Fruit fly (Drosophila melanogaster) whole organism, prepupa: Measurements from ENCODE around the gene Hr96.

ENCODE experiments used
- CG10631 ChIP-seq: fragments of 200-800 bp; sonication (Bioruptor generic); optimal IDR thresholded peaks from 2 replicates; lab custom pipeline; 2016; ENCODE audit warnings: missing biosample characterization, missing genetic modification characterization
- CG11294 ChIP-seq: fragments of 200-800 bp; sonication (Bioruptor generic); IDR thresholded peaks from 2 replicates; pipeline ENCODE4 v1.3.6; 2022; ENCODE audit warnings: missing biosample characterization, missing genetic modification characterization
- CG11762 ChIP-seq: fragments of 200-800 bp; sonication (Bioruptor generic); optimal IDR thresholded peaks from 3 replicates; lab custom pipeline; 2016; ENCODE audit warnings: missing biosample characterization, missing genetic modification characterization; ENCODE audit not compliant: insufficient read depth
- CG15336 ChIP-seq: fragments of 200-800 bp; sonication (Bioruptor generic); IDR thresholded peaks from 2 replicates; pipeline ENCODE4 v1.3.6; 2022; ENCODE audit warnings: missing biosample characterization, missing genetic modification characterization
- CG1621 ChIP-seq: fragments of 200-800 bp; sonication (Bioruptor generic); optimal IDR thresholded peaks from 3 replicates; lab custom pipeline; 2018; ENCODE audit warnings: missing biosample characterization, mild to moderate bottlenecking, missing genetic modification characterization
- CG16779 ChIP-seq: fragments of 200-800 bp; sonication (Bioruptor generic); optimal IDR thresholded peaks from 3 replicates; lab custom pipeline; 2017; ENCODE audit warnings: missing biosample characterization, mild to moderate bottlenecking, missing genetic modification characterization
- CG3032 ChIP-seq: fragments of 200-800 bp; optimal IDR thresholded peaks from 2 replicates; lab custom pipeline; 2019; ENCODE audit warnings: missing biosample characterization, mild to moderate bottlenecking, missing genetic modification characterization, moderate library complexity
- CG31627 ChIP-seq: fragments of 200-800 bp; sonication (Bioruptor generic); optimal IDR thresholded peaks from 3 replicates; lab custom pipeline; 2016; ENCODE audit warnings: missing biosample characterization, missing genetic modification characterization
- CG34406 ChIP-seq: fragments of 200-800 bp; sonication (Bioruptor generic); optimal IDR thresholded peaks from 3 replicates; lab custom pipeline; 2016; ENCODE audit warnings: missing biosample characterization, missing genetic modification characterization
- CG3919 ChIP-seq: fragments of 200-800 bp; sonication (Bioruptor generic); optimal IDR thresholded peaks from 3 replicates; lab custom pipeline; 2016; ENCODE audit warnings: missing biosample characterization, missing genetic modification characterization
- CG6163 ChIP-seq: fragments of 200-800 bp; sonication (Bioruptor generic); IDR thresholded peaks from 3 replicates; pipeline ENCODE4 v1.3.6; 2022; ENCODE audit warnings: missing biosample characterization, missing genetic modification characterization
- CG6276 ChIP-seq: fragments of 200-800 bp; sonication (Bioruptor generic); optimal IDR thresholded peaks from 2 replicates; lab custom pipeline; 2017; ENCODE audit warnings: missing biosample characterization, mild to moderate bottlenecking, missing genetic modification characterization
- CG6792 ChIP-seq: fragments of 200-800 bp; sonication (Bioruptor generic); optimal IDR thresholded peaks from 3 replicates; lab custom pipeline; 2016; ENCODE audit warnings: missing biosample characterization, missing genetic modification characterization
- CG6808 ChIP-seq: fragments of 200-800 bp; sonication (Bioruptor generic); optimal IDR thresholded peaks from 3 replicates; lab custom pipeline; 2017; ENCODE audit warnings: missing biosample characterization, missing genetic modification characterization, mild to moderate bottlenecking, moderate library complexity, missing genetic modification reagents
- CG6854 ChIP-seq: fragments of 200-800 bp; sonication (Bioruptor generic); optimal IDR thresholded peaks from 2 replicates; lab custom pipeline; 2017; ENCODE audit warnings: missing biosample characterization, mild to moderate bottlenecking, missing genetic modification characterization
- CG7368 ChIP-seq: fragments of 200-800 bp; sonication (Bioruptor generic); optimal IDR thresholded peaks from 3 replicates; lab custom pipeline; 2016; ENCODE audit warnings: missing biosample characterization, missing genetic modification characterization
- CG8119 ChIP-seq: fragments of 200-800 bp; sonication (Bioruptor generic); IDR thresholded peaks from 3 replicates; pipeline ENCODE4 v1.3.6; 2022; ENCODE audit warnings: missing biosample characterization, missing genetic modification characterization
- CG8319 ChIP-seq: fragments of 200-800 bp; sonication (Bioruptor generic); optimal IDR thresholded peaks from 3 replicates; lab custom pipeline; 2016; ENCODE audit warnings: missing biosample characterization, missing genetic modification characterization
- CG8632 ChIP-seq: fragments of 200-800 bp; sonication (Bioruptor generic); optimal IDR thresholded peaks from 3 replicates; lab custom pipeline; 2016; ENCODE audit warnings: missing biosample characterization, missing genetic modification characterization
- CG9139 ChIP-seq: fragments of 200-800 bp; sonication (Bioruptor generic); optimal IDR thresholded peaks from 3 replicates; lab custom pipeline; 2017; ENCODE audit warnings: missing biosample characterization, mild to moderate bottlenecking, missing genetic modification characterization
- Eip78C ChIP-seq: fragments of 200-800 bp; sonication (Bioruptor generic); peaks from one replicate; lab custom pipeline; 2016; ENCODE audit warnings: missing biosample characterization, missing genetic modification characterization
- Eip93F ChIP-seq: fragments of 200-800 bp; sonication (Bioruptor generic); optimal IDR thresholded peaks from 2 replicates; lab custom pipeline; 2016; ENCODE audit warnings: missing biosample characterization, mild to moderate bottlenecking, missing genetic modification characterization
- Ets96B ChIP-seq: fragments of 200-800 bp; optimal IDR thresholded peaks from 2 replicates; lab custom pipeline; 2019; ENCODE audit warnings: missing biosample characterization, mild to moderate bottlenecking, missing genetic modification characterization, moderate library complexity
- Gug ChIP-seq: fragments of 200-800 bp; sonication (Bioruptor generic); IDR thresholded peaks from 2 replicates; pipeline ENCODE4 v1.3.6; 2022; ENCODE audit warnings: missing biosample characterization, missing genetic modification characterization
- Hr4 ChIP-seq: fragments of 200-800 bp; sonication (Bioruptor generic); optimal IDR thresholded peaks from 3 replicates; lab custom pipeline; 2016; ENCODE audit warnings: missing biosample characterization, missing genetic modification characterization
- Lpt ChIP-seq: fragments of 200-800 bp; sonication (Bioruptor generic); optimal IDR thresholded peaks from 3 replicates; lab custom pipeline; 2016; ENCODE audit warnings: missing biosample characterization, missing genetic modification characterization
- Met ChIP-seq: fragments of 200-800 bp; sonication (Bioruptor generic); optimal IDR thresholded peaks from 3 replicates; lab custom pipeline; 2016; ENCODE audit warnings: missing biosample characterization, missing genetic modification characterization
- OdsH ChIP-seq: fragments of 200-800 bp; sonication (Bioruptor generic); optimal IDR thresholded peaks from 3 replicates; lab custom pipeline; 2016; ENCODE audit warnings: missing biosample characterization, missing genetic modification characterization
- Smox ChIP-seq: fragments of 200-800 bp; sonication (Bioruptor generic); optimal IDR thresholded peaks from 3 replicates; lab custom pipeline; 2016; ENCODE audit warnings: missing biosample characterization, missing genetic modification characterization
- Sox102F ChIP-seq: fragments of 200-800 bp; sonication (Bioruptor generic); optimal IDR thresholded peaks from 2 replicates; lab custom pipeline; 2016; ENCODE audit warnings: missing biosample characterization, mild to moderate bottlenecking, missing genetic modification characterization
- Sox14 ChIP-seq: fragments of 200-800 bp; sonication (Bioruptor generic); optimal IDR thresholded peaks from 3 replicates; lab custom pipeline; 2016; ENCODE audit warnings: missing biosample characterization, missing genetic modification characterization
- Sox15 ChIP-seq: fragments of 200-800 bp; sonication (Bioruptor generic); optimal IDR thresholded peaks from 3 replicates; lab custom pipeline; 2016; ENCODE audit warnings: missing biosample characterization, missing genetic modification characterization
- achi ChIP-seq: fragments of 200-800 bp; sonication (Bioruptor generic); optimal IDR thresholded peaks from 3 replicates; lab custom pipeline; 2016; ENCODE audit warnings: missing biosample characterization, missing genetic modification characterization
- acj6 ChIP-seq: fragments of 200-800 bp; sonication (Bioruptor generic); optimal IDR thresholded peaks from 3 replicates; lab custom pipeline; 2016; ENCODE audit warnings: missing biosample characterization, missing genetic modification characterization
- dac ChIP-seq: fragments of 200-800 bp; sonication (Bioruptor generic); optimal IDR thresholded peaks from 2 replicates; lab custom pipeline; 2017; ENCODE audit warnings: missing biosample characterization, mild to moderate bottlenecking, missing genetic modification characterization
- eg ChIP-seq: fragments of 200-800 bp; sonication (Bioruptor generic); IDR thresholded peaks from 3 replicates; pipeline ENCODE4 v1.3.6; 2022; ENCODE audit warnings: missing biosample characterization, missing genetic modification characterization
- esn ChIP-seq: fragments of 200-800 bp; sonication (Bioruptor generic); optimal IDR thresholded peaks from 2 replicates; lab custom pipeline; 2016; ENCODE audit warnings: missing biosample characterization, mild to moderate bottlenecking, missing genetic modification characterization, moderate library complexity
- fkh ChIP-seq: fragments of 200-800 bp; sonication (Bioruptor generic); optimal IDR thresholded peaks from 3 replicates; lab custom pipeline; 2017; ENCODE audit warnings: missing biosample characterization, mild to moderate bottlenecking, missing genetic modification characterization, moderate library complexity
- lz ChIP-seq: fragments of 200-800 bp; sonication (Bioruptor generic); optimal IDR thresholded peaks from 3 replicates; lab custom pipeline; 2016; ENCODE audit warnings: missing biosample characterization, missing genetic modification characterization
- pdm3 ChIP-seq: fragments of 200-800 bp; sonication (Bioruptor generic); optimal IDR thresholded peaks from 3 replicates; lab custom pipeline; 2016; ENCODE audit warnings: missing biosample characterization, missing genetic modification characterization
- salr ChIP-seq, 2 experiments: fragments of 200-800 bp; sonication (Bioruptor generic); optimal IDR thresholded peaks; 3 replicates each; lab custom pipeline; 2016 to 2018; ENCODE audit warnings: missing biosample characterization in 2 of 2, missing genetic modification characterization in 2 of 2, mild to moderate bottlenecking in 1 of 2
- spab ChIP-seq: fragments of 200-800 bp; sonication (Bioruptor generic); optimal IDR thresholded peaks from 2 replicates; lab custom pipeline; 2017; ENCODE audit warnings: missing biosample characterization, mild to moderate bottlenecking, missing genetic modification characterization, missing genetic modification reagents
- ss ChIP-seq, 2 experiments: fragments of 200-800 bp; sonication (Bioruptor generic); optimal IDR thresholded peaks; 2 replicates in 1 of 2; 3 replicates in 1 of 2; lab custom pipeline; 2017 to 2018; ENCODE audit warnings: mild to moderate bottlenecking in 2 of 2, missing biosample characterization in 2 of 2, missing genetic modification characterization in 2 of 2, moderate library complexity in 1 of 2
- topi ChIP-seq: fragments of 200-800 bp; sonication (Bioruptor generic); optimal IDR thresholded peaks from 3 replicates; lab custom pipeline; 2016; ENCODE audit warnings: missing biosample characterization, missing genetic modification characterization
- vri ChIP-seq: fragments of 200-800 bp; sonication (Bioruptor generic); optimal IDR thresholded peaks from 3 replicates; lab custom pipeline; 2016; ENCODE audit warnings: missing biosample characterization, mild to moderate bottlenecking, missing genetic modification characterization

Hr96 gene

dm6 chr3R:25051441-25052097, 26.5 kb downstream of the Hr96 start:
- no peak for TF ChIP-seq spab (GFP tag; lab: Kevin White, UChicago)
- peak; percentile 64 for TF ChIP-seq Lpt (GFP tag; lab: Kevin White, UChicago)
- TF ChIP-seq pdm3 (GFP tag; lab: Kevin White, UChicago) = peak; percentile 52
- peak; percentile 81 for TF ChIP-seq Hr4 (GFP tag; lab: Kevin White, UChicago)
- TF ChIP-seq CG3032 (tag; lab: Kevin White, UChicago) = no peak
- no peak for TF ChIP-seq CG3919 (GFP tag; lab: Kevin White, UChicago)
- TF ChIP-seq vri (GFP tag; lab: Kevin White, UChicago) = peak; percentile 66
- TF ChIP-seq CG6163 (GFP tag; lab: Robert Waterston, UW) = peak; percentile 68; the same call in 2 of the 3 replicates
- TF ChIP-seq CG34406 (GFP tag; lab: Kevin White, UChicago) = no peak
- TF ChIP-seq CG16779 (tag; lab: Kevin White, UChicago) = peak; percentile 25
- no peak for TF ChIP-seq CG11762 (GFP tag; lab: Kevin White, UChicago)
- TF ChIP-seq Eip78C (GFP tag; lab: Kevin White, UChicago) = peak; percentile 81
- TF ChIP-seq ss (GFP tag; optimal IDR thresholded peaks at IDR 0.05; lab: Kevin White, UChicago) = no peak
- peak; percentile 17 for TF ChIP-seq acj6 (GFP tag; lab: Kevin White, UChicago)
- peak; percentile 4 for TF ChIP-seq dac (GFP tag; lab: Kevin White, UChicago)
- TF ChIP-seq CG1621 = no peak
- TF ChIP-seq CG11294 (GFP tag; lab: Robert Waterston, UW) = peak; percentile 7; the same call in 1 of the 2 replicates
- TF ChIP-seq CG9139 = no peak
- TF ChIP-seq CG7368 (GFP tag; lab: Kevin White, UChicago) = no peak
- TF ChIP-seq topi = no peak
- TF ChIP-seq CG15336 = peak; percentile 86
- no peak for TF ChIP-seq Met (GFP tag; lab: Kevin White, UChicago)
- TF ChIP-seq achi = peak; percentile 30
- TF ChIP-seq Gug = no peak
- TF ChIP-seq Sox14 (GFP tag; lab: Kevin White, UChicago) = peak; percentile 31
- TF ChIP-seq OdsH = peak; percentile 48
- TF ChIP-seq CG6854 (GFP tag; lab: Kevin White, UChicago) = no peak
- no peak for TF ChIP-seq CG8632 (GFP tag; lab: Kevin White, UChicago)
- peak; percentile 24 for TF ChIP-seq CG10631 (GFP tag; lab: Kevin White, UChicago)
- peak; percentile 68 for TF ChIP-seq CG6276 (GFP tag; lab: Kevin White, UChicago)
- no peak for TF ChIP-seq Sox102F
- TF ChIP-seq CG8119 (GFP tag; lab: Robert Waterston, UW) = peak; percentile 78; the same call in 2 of the 3 replicates
- TF ChIP-seq Sox15 (GFP tag; lab: Kevin White, UChicago) = no peak
- TF ChIP-seq salr (GFP tag; optimal IDR thresholded peaks at IDR 0.05; lab: Kevin White, UChicago) = peak in 1 of 2 experiments; percentile 39
- no peak for TF ChIP-seq CG6808
- no peak for TF ChIP-seq Smox (GFP tag; lab: Kevin White, UChicago)

- TF ChIP-seq Ets96B (tag; lab: Kevin White, UChicago) (no peak), Eip93F (GFP tag; lab: Kevin White, UChicago) (peak; percentile 18), CG7368 (GFP tag; lab: Kevin White, UChicago) (no peak), lz (GFP tag; lab: Kevin White, UChicago) (peak; percentile 12), Hr4 (GFP tag; lab: Kevin White, UChicago) (peak; percentile 8), esn (peak; percentile 32), fkh (GFP tag; lab: Kevin White, UChicago) (peak; percentile 85), CG31627 (GFP tag; lab: Kevin White, UChicago) (peak; percentile 12), CG8319 (GFP tag; lab: Kevin White, UChicago) (no peak), Eip78C (GFP tag; lab: Kevin White, UChicago) (peak; percentile 59), CG6163 (GFP tag; lab: Robert Waterston, UW) (no peak), CG6276 (GFP tag; lab: Kevin White, UChicago) (no peak), eg (no peak), CG6792 (GFP tag; lab: Kevin White, UChicago) (no peak)
Measured at dm6 chr3R:25054451-25055188, 29.6 kb downstream of the Hr96 start, which contains the start of gene CG31109. CG31109 (minus strand) TSS chr3R:25054653.
